Fruit fly (Drosophila melanogaster): Measurements from ENCODE around the gene CG18417.

CG18417 gene

DNA sequence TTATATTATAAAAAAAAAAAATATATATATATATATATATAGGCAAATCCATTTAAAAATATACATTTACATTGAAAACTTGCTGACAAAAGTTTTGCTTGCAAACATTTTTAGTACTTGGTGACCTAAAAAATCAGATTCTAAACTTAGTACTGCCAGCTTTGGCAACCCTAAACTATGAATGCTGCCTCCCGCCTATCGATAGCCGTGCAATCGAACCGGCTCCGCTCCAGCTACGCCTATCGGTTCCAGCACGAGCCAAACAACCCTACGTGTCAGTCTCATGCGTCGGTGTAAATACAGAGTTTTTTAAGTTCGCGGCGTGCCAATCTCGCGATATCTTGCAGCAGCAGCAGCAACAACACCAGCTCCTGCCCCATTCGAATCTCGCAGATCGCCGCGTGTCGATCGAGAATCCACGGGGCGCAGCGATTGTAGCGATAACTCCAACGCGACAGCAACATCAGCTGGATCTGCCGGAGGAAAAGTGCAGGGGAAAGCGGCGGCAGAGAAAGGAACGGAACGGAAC lies 39.5 kb upstream of the CG18417 start, which contains the start of gene Sec63 (continued):
- peak; percentile 53 for TF ChIP-seq grn (GFP tag; optimal IDR thresholded peaks at IDR 0.05)
- no peak for TF ChIP-seq p53 (GFP tag; optimal IDR thresholded peaks at IDR 0.05)
- TF ChIP-seq cas (GFP tag; IDR thresholded peaks at IDR 0.05) = 0 out of 2 replicates have a peak, but pooled peaks have one; percentile 34
- TF ChIP-seq CG9437 (GFP tag; optimal IDR thresholded peaks at IDR 0.05) = no peak
- TF ChIP-seq chn (GFP tag; optimal IDR thresholded peaks at IDR 0.05) = peak; percentile 57
- TF ChIP-seq CG3726 (GFP tag; IDR thresholded peaks at IDR 0.05) = no peak
- no peak for TF ChIP-seq CG4854 (GFP tag; optimal IDR thresholded peaks at IDR 0.05)
- no peak for TF ChIP-seq dan (GFP tag; IDR thresholded peaks at IDR 0.05)
- no peak for TF ChIP-seq D19A (tag; optimal IDR thresholded peaks at IDR 0.05)
- no peak for TF ChIP-seq sima (GFP tag; optimal IDR thresholded peaks at IDR 0.05)
- peak; percentile 49 for TF ChIP-seq CG17359 (tag; optimal IDR thresholded peaks at IDR 0.05)
- no peak for TF ChIP-seq CG1233 (GFP tag; optimal IDR thresholded peaks at IDR 0.05)
- peak; percentile 24 for TF ChIP-seq ems (GFP tag; optimal IDR thresholded peaks at IDR 0.05)
- peak; percentile 64; the same call in 1 of the 2 replicates for TF ChIP-seq CG14441 (GFP tag; IDR thresholded peaks at IDR 0.05)
- TF ChIP-seq CHES-1-like (GFP tag; optimal IDR thresholded peaks at IDR 0.05) = peak; percentile 45
- TF ChIP-seq BEAF-32 (GFP tag; optimal IDR thresholded peaks at IDR 0.05) = peak; percentile 84
- no peak for TF ChIP-seq Nf-YC (tag; optimal IDR thresholded peaks at IDR 0.05)
- TF ChIP-seq CG18011 (GFP tag; optimal IDR thresholded peaks at IDR 0.05) = no peak
- no peak for TF ChIP-seq pros (GFP tag; optimal IDR thresholded peaks at IDR 0.05)
- peak; percentile 25; the same call in 1 of the 2 replicates for TF ChIP-seq ara (GFP tag; IDR thresholded peaks at IDR 0.05)
- TF ChIP-seq Bgb (GFP tag; IDR thresholded peaks at IDR 0.05; ENCODE audit: partially characterized antibody) = peak; percentile 93
- TF ChIP-seq CG7372 (GFP tag; IDR thresholded peaks at IDR 0.05) = peak; percentile 43; the same call in 1 of the 2 replicates
- peak; percentile 49 for TF ChIP-seq CG7839 (tag; optimal IDR thresholded peaks at IDR 0.05)
- no peak for TF ChIP-seq kni (GFP tag; optimal IDR thresholded peaks at IDR 0.05)
- peak; percentile 62 for TF ChIP-seq CG18599 (GFP tag; optimal IDR thresholded peaks at IDR 0.05)
- peak; percentile 79 for TF ChIP-seq MBD-R2 (GFP tag; IDR thresholded peaks at IDR 0.05)
- no peak for TF ChIP-seq CG4730 (GFP tag; IDR thresholded peaks at IDR 0.05)
- TF ChIP-seq Neu2 (GFP tag; optimal IDR thresholded peaks at IDR 0.05; ENCODE audit: borderline replicate concordance) = no peak
- TF ChIP-seq Hr51 (GFP tag; optimal IDR thresholded peaks at IDR 0.05) = peak; percentile 47 to 49
- no peak for TF ChIP-seq Side (GFP tag; optimal IDR thresholded peaks at IDR 0.05)
- peak; percentile 60 for TF ChIP-seq mam (GFP tag; optimal IDR thresholded peaks at IDR 0.05)
- TF ChIP-seq her (GFP tag; optimal IDR thresholded peaks at IDR 0.05) = no peak
- peak; percentile 36 for TF ChIP-seq CG8924 (tag; optimal IDR thresholded peaks at IDR 0.05)
- TF ChIP-seq CG8290 (GFP tag; optimal IDR thresholded peaks at IDR 0.05) = peak; percentile 35
- peak in 1 of 2 experiments; percentile 81 for TF ChIP-seq CG8290 (tag; optimal IDR thresholded peaks at IDR 0.05)
- TF ChIP-seq CG18262 (tag; optimal IDR thresholded peaks at IDR 0.05) = peak; percentile 26
- no peak for TF ChIP-seq CG7271 (tag; optimal IDR thresholded peaks at IDR 0.05)
- peak in 1 of 2 experiments; percentile 32 for TF ChIP-seq bsh (GFP tag; optimal IDR thresholded peaks at IDR 0.05)
- TF ChIP-seq bab2 (GFP tag; optimal IDR thresholded peaks at IDR 0.05) = no peak
- TF ChIP-seq slp2 (GFP tag; optimal IDR thresholded peaks at IDR 0.05) = no peak
- TF ChIP-seq Nf-YA (GFP tag; IDR thresholded peaks at IDR 0.05) = no peak
- no peak for TF ChIP-seq eyg (GFP tag; optimal IDR thresholded peaks at IDR 0.05)
- peak; percentile 53 for TF ChIP-seq HmgD (GFP tag; optimal IDR thresholded peaks at IDR 0.05)
- TF ChIP-seq dm (GFP tag; optimal IDR thresholded peaks at IDR 0.05) = peak; percentile 72
- TF ChIP-seq CG32767 (GFP tag; IDR thresholded peaks at IDR 0.05) = peak; percentile 20; the same call in 1 of the 2 replicates
- peak; percentile 67 for TF ChIP-seq Xbp1 (GFP tag; optimal IDR thresholded peaks at IDR 0.05)
- TF ChIP-seq CG12104 (GFP tag; optimal IDR thresholded peaks at IDR 0.05) = no peak
- peak; percentile 3 for TF ChIP-seq zf30C (GFP tag; optimal IDR thresholded peaks at IDR 0.05)
- TF ChIP-seq CG34422 (GFP tag; IDR thresholded peaks at IDR 0.05) = peak; percentile 85
- no peak for TF ChIP-seq mirr (GFP tag; optimal IDR thresholded peaks at IDR 0.05)

All from whole organism, embryonic.